Fruit fly (Drosophila melanogaster) whole organism, embryonic: Measurements from ENCODE around the gene CG5080.

Source experiments
- ATbp ChIP-seq: fragments of 200-800 bp; sonication (Bioruptor generic); optimal IDR thresholded peaks from 2 replicates; lab custom pipeline; 2017; ENCODE audit warnings: missing biosample characterization, mild to moderate bottlenecking, missing genetic modification characterization, missing genetic modification reagents
- Abd-B ChIP-seq: fragments of 200-800 bp; sonication (Bioruptor generic); optimal IDR thresholded peaks from 2 replicates; lab custom pipeline; 2018; ENCODE audit warnings: missing biosample characterization, mild to moderate bottlenecking, missing genetic modification characterization, moderate library complexity
- B-H1 ChIP-seq: fragments of 200-800 bp; sonication (Bioruptor generic); IDR thresholded peaks from 3 replicates; pipeline ENCODE4 v1.3.6; 2022; ENCODE audit warnings: missing biosample characterization, missing genetic modification characterization
- CG10267 ChIP-seq: fragments of 200-800 bp; sonication (Bioruptor generic); optimal IDR thresholded peaks from 2 replicates; lab custom pipeline; 2018; ENCODE audit warnings: missing biosample characterization, mild to moderate bottlenecking, missing genetic modification characterization, moderate library complexity
- CG11398 ChIP-seq: fragments of 200-800 bp; sonication (Bioruptor generic); optimal IDR thresholded peaks from 2 replicates; lab custom pipeline; 2016; ENCODE audit warnings: missing biosample characterization, missing genetic modification characterization
- CG14710 ChIP-seq: fragments of 200-800 bp; sonication (Bioruptor generic); optimal IDR thresholded peaks from 3 replicates; lab custom pipeline; 2019; ENCODE audit warnings: missing biosample characterization, mild to moderate bottlenecking, missing genetic modification characterization, moderate library complexity
- CG15514 ChIP-seq: fragments of 200-800 bp; sonication (Bioruptor generic); optimal IDR thresholded peaks from 3 replicates; lab custom pipeline; 2017; ENCODE audit warnings: missing biosample characterization, missing genetic modification characterization, mild to moderate bottlenecking, moderate library complexity, missing genetic modification reagents
- CG1602 ChIP-seq: fragments of 200-800 bp; sonication (Bioruptor generic); optimal IDR thresholded peaks from 3 replicates; lab custom pipeline; 2016; ENCODE audit warnings: missing biosample characterization, missing genetic modification characterization
- CG16813 ChIP-seq: fragments of 200-800 bp; sonication (Bioruptor generic); IDR thresholded peaks from 3 replicates; pipeline ENCODE4 v1.3.6; 2022; ENCODE audit warnings: missing biosample characterization, missing genetic modification characterization; ENCODE audit not compliant: partially characterized antibody
- CG1792 ChIP-seq: fragments of 200-800 bp; sonication (Bioruptor generic); optimal IDR thresholded peaks from 2 replicates; lab custom pipeline; 2016; ENCODE audit warnings: missing biosample characterization, missing genetic modification characterization
- CG18262 ChIP-seq: fragments of 200-800 bp; optimal IDR thresholded peaks from 3 replicates; lab custom pipeline; 2019; ENCODE audit warnings: missing biosample characterization, mild to moderate bottlenecking, missing genetic modification characterization, moderate library complexity
- CG2678 ChIP-seq: fragments of 200-800 bp; sonication (Bioruptor generic); optimal IDR thresholded peaks from 3 replicates; lab custom pipeline; 2019; ENCODE audit warnings: missing biosample characterization, mild to moderate bottlenecking, missing genetic modification characterization, moderate library complexity
- CG30431 ChIP-seq: fragments of 200-800 bp; sonication (Bioruptor generic); optimal IDR thresholded peaks from 2 replicates; lab custom pipeline; 2017; ENCODE audit warnings: missing biosample characterization, missing genetic modification characterization
- CG31388 ChIP-seq: fragments of 200-800 bp; sonication (Bioruptor generic); optimal IDR thresholded peaks from 2 replicates; lab custom pipeline; 2016; ENCODE audit warnings: missing biosample characterization, missing genetic modification characterization
- CG31441 ChIP-seq: fragments of 200-800 bp; sonication (Bioruptor generic); IDR thresholded peaks from 2 replicates; pipeline ENCODE4 v1.3.6; 2022; ENCODE audit warnings: missing biosample characterization, missing genetic modification characterization
- CG32532 ChIP-seq: fragments of 200-800 bp; sonication (Bioruptor generic); IDR thresholded peaks from 2 replicates; pipeline ENCODE4 v1.3.6; 2022; ENCODE audit warnings: missing biosample characterization, missing genetic modification characterization
- CG43689 ChIP-seq: fragments of 200-800 bp; sonication (Bioruptor generic); IDR thresholded peaks from 2 replicates; pipeline ENCODE4 v1.3.6; 2022; ENCODE audit warnings: missing biosample characterization, missing genetic modification characterization
- CG4617 ChIP-seq: fragments of 200-800 bp; sonication (Bioruptor generic); optimal IDR thresholded peaks from 3 replicates; lab custom pipeline; 2016; ENCODE audit warnings: missing biosample characterization, missing genetic modification characterization, borderline replicate concordance
- CG9727 ChIP-seq: fragments of 200-800 bp; sonication (Bioruptor generic); optimal IDR thresholded peaks from 3 replicates; lab custom pipeline; 2017; ENCODE audit warnings: missing biosample characterization, mild to moderate bottlenecking, missing genetic modification characterization
- CG9797 ChIP-seq: fragments of 200-800 bp; sonication (Bioruptor generic); optimal IDR thresholded peaks from 3 replicates; lab custom pipeline; 2018; ENCODE audit warnings: missing biosample characterization, mild to moderate bottlenecking, missing genetic modification characterization
- Dfd ChIP-seq, 2 experiments: fragments of >200 bp; optimal IDR thresholded peaks; 2 replicates each; lab custom pipeline; 2017; ENCODE audit warnings: missing biosample characterization in 2 of 2, missing genetic modification characterization in 2 of 2
- E2f2 ChIP-seq: fragments of 200-800 bp; sonication (Bioruptor generic); IDR thresholded peaks from 2 replicates; pipeline ENCODE4 v1.3.6; 2022; ENCODE audit warnings: missing biosample characterization, missing genetic modification characterization
- ERR ChIP-seq: fragments of 200-800 bp; sonication (Bioruptor generic); optimal IDR thresholded peaks from 2 replicates; lab custom pipeline; 2016; ENCODE audit warnings: missing biosample characterization, missing genetic modification characterization
- Ets97D ChIP-seq: fragments of 200-800 bp; sonication (Bioruptor generic); optimal IDR thresholded peaks from 3 replicates; lab custom pipeline; 2016; ENCODE audit warnings: missing biosample characterization, missing genetic modification characterization
- HmgZ ChIP-seq: fragments of 200-800 bp; sonication (Bioruptor generic); optimal IDR thresholded peaks from 2 replicates; lab custom pipeline; 2018; ENCODE audit warnings: missing biosample characterization, mild to moderate bottlenecking, missing genetic modification characterization
- MESR4 ChIP-seq: fragments of 200-800 bp; sonication (Bioruptor generic); optimal IDR thresholded peaks from 2 replicates; lab custom pipeline; 2018; ENCODE audit warnings: missing biosample characterization, mild to moderate bottlenecking, missing genetic modification characterization, moderate library complexity
- Oaz ChIP-seq: fragments of 200-800 bp; sonication (Bioruptor generic); IDR thresholded peaks from 2 replicates; pipeline ENCODE4 v1.3.6; 2022; ENCODE audit warnings: missing biosample characterization, missing genetic modification characterization
- Poxn ChIP-seq: fragments of 200-800 bp; sonication (Bioruptor generic); IDR thresholded peaks from 2 replicates; pipeline ENCODE4 v1.3.6; 2022; ENCODE audit warnings: missing biosample characterization, missing genetic modification characterization
- Side ChIP-seq: fragments of 200-800 bp; sonication (Bioruptor generic); optimal IDR thresholded peaks from 2 replicates; lab custom pipeline; 2016; ENCODE audit warnings: missing biosample characterization, missing genetic modification characterization
- Sin3A ChIP-seq: fragments of >200 bp; optimal IDR thresholded peaks from 2 replicates; lab custom pipeline; 2018
- Sox100B ChIP-seq: fragments of 200-800 bp; sonication (Bioruptor generic); optimal IDR thresholded peaks from 3 replicates; lab custom pipeline; 2018; ENCODE audit warnings: missing biosample characterization, mild to moderate bottlenecking, missing genetic modification characterization
- TFAM ChIP-seq: fragments of 200-800 bp; sonication (Bioruptor generic); optimal IDR thresholded peaks from 2 replicates; lab custom pipeline; 2017; ENCODE audit warnings: missing biosample characterization, missing genetic modification characterization, inconsistent platforms
- Vsx1 ChIP-seq: fragments of 200-800 bp; sonication (Bioruptor generic); optimal IDR thresholded peaks from 2 replicates; lab custom pipeline; 2017; ENCODE audit warnings: missing biosample characterization, mild to moderate bottlenecking, missing genetic modification characterization, missing genetic modification reagents
- bsh ChIP-seq, 2 experiments: fragments of 200-800 bp; sonication (Bioruptor generic); optimal IDR thresholded peaks; 2 replicates each; lab custom pipeline; 2017 to 2018; ENCODE audit warnings: mild to moderate bottlenecking in 2 of 2, missing biosample characterization in 2 of 2, missing genetic modification characterization in 2 of 2, moderate library complexity in 1 of 2
- ci ChIP-seq: fragments of 200-800 bp; sonication (Bioruptor generic); IDR thresholded peaks from 3 replicates; pipeline ENCODE4 v1.3.6; 2022; ENCODE audit warnings: missing biosample characterization, missing genetic modification characterization
- croc ChIP-seq: fragments of 200-800 bp; sonication (Bioruptor generic); conservative IDR thresholded peaks from 3 replicates; pipeline ENCODE4 v1.3.6; 2022; ENCODE audit warnings: missing biosample characterization, missing genetic modification characterization
- dm ChIP-seq: fragments of 200-800 bp; sonication (Bioruptor generic); optimal IDR thresholded peaks from 3 replicates; lab custom pipeline; 2016; ENCODE audit warnings: missing biosample characterization, missing genetic modification characterization
- gfzf ChIP-seq: fragments of 200-800 bp; sonication (Bioruptor generic); optimal IDR thresholded peaks from 2 replicates; lab custom pipeline; 2016; ENCODE audit warnings: missing biosample characterization, mild to moderate bottlenecking, missing genetic modification characterization, moderate library complexity
- grau ChIP-seq: fragments of 200-800 bp; optimal IDR thresholded peaks from 3 replicates; lab custom pipeline; 2019; ENCODE audit warnings: missing biosample characterization, mild to moderate bottlenecking, missing genetic modification characterization, moderate library complexity
- hb ChIP-seq: fragments of 200-800 bp; sonication (Bioruptor generic); IDR thresholded peaks from 3 replicates; pipeline ENCODE4 v1.3.6; 2022; ENCODE audit warnings: missing biosample characterization, missing genetic modification characterization; ENCODE audit not compliant: partially characterized antibody
- hth ChIP-seq: fragments of >200 bp; optimal IDR thresholded peaks from 2 replicates; lab custom pipeline; 2017; ENCODE audit warnings: inconsistent platforms
- inv ChIP-seq: fragments of 200-800 bp; sonication (Bioruptor generic); IDR thresholded peaks from 2 replicates; pipeline ENCODE4 v1.3.6; 2022; ENCODE audit warnings: missing biosample characterization, missing genetic modification characterization; ENCODE audit not compliant: partially characterized antibody
- jumu ChIP-seq: fragments of 200-800 bp; sonication (Bioruptor generic); optimal IDR thresholded peaks from 3 replicates; lab custom pipeline; 2016; ENCODE audit warnings: missing biosample characterization, missing genetic modification characterization
- knrl ChIP-seq: fragments of 200-800 bp; sonication (Bioruptor generic); IDR thresholded peaks from 3 replicates; pipeline ENCODE4 v1.3.6; 2022; ENCODE audit warnings: missing biosample characterization, missing genetic modification characterization; ENCODE audit not compliant: partially characterized antibody
- luna ChIP-seq: fragments of 200-800 bp; sonication (Bioruptor generic); optimal IDR thresholded peaks from 2 replicates; lab custom pipeline; 2016; ENCODE audit warnings: missing biosample characterization, missing genetic modification characterization
- onecut ChIP-seq: fragments of 200-800 bp; sonication (Bioruptor generic); IDR thresholded peaks from 2 replicates; pipeline ENCODE4 v1.3.6; 2022; ENCODE audit warnings: missing biosample characterization, missing genetic modification characterization
- pita ChIP-seq: fragments of 200-800 bp; sonication (Bioruptor generic); optimal IDR thresholded peaks from 2 replicates; lab custom pipeline; 2017; ENCODE audit warnings: missing biosample characterization, mild to moderate bottlenecking, missing genetic modification characterization
- so ChIP-seq: fragments of 200-800 bp; sonication (Bioruptor generic); IDR thresholded peaks from 3 replicates; pipeline ENCODE4 v1.3.6; 2022; ENCODE audit warnings: missing biosample characterization, missing genetic modification characterization
- tna ChIP-seq: fragments of 200-800 bp; sonication (Bioruptor generic); IDR thresholded peaks from 2 replicates; pipeline ENCODE4 v1.3.6; 2022; ENCODE audit warnings: missing biosample characterization, missing genetic modification characterization; ENCODE audit not compliant: partially characterized antibody
- wdn ChIP-seq: fragments of 200-800 bp; sonication (Bioruptor generic); IDR thresholded peaks from 2 replicates; pipeline ENCODE4 v1.3.6; 2022; ENCODE audit warnings: missing biosample characterization, missing genetic modification characterization
- yki ChIP-seq: fragments of >200 bp; optimal IDR thresholded peaks from 3 replicates; lab custom pipeline; 2018
- zen2 ChIP-seq: fragments of 200-800 bp; sonication (Bioruptor generic); IDR thresholded peaks from 3 replicates; pipeline ENCODE4 v1.3.6; 2022; ENCODE audit warnings: missing biosample characterization, missing genetic modification characterization; ENCODE audit not compliant: partially characterized antibody

Gene CG5080

dm6 chr2L:1183799-1184198, 20.1 kb upstream of the CG5080 start, which contains the start of the genes CG5126 and Tgt (continued):
- TF ChIP-seq bsh (GFP tag; optimal IDR thresholded peaks at IDR 0.05; lab: Kevin White, UChicago) (no peak), tna (GFP tag; lab: Robert Waterston, UW) (peak; percentile 20; the same call in 1 of the 2 replicates), gfzf (GFP tag; lab: Kevin White, UChicago) (peak; percentile 80), jumu (GFP tag; lab: Kevin White, UChicago) (no peak), Abd-B (GFP tag; lab: Kevin White, UChicago) (no peak), CG9797 (GFP tag; lab: Kevin White, UChicago) (peak; percentile 63), luna (GFP tag; lab: Kevin White, UChicago) (no peak), croc (GFP tag; lab: Robert Waterston, UW) (no peak), knrl (GFP tag; lab: Robert Waterston, UW) (peak; percentile 43; the same call in 2 of the 3 replicates), Sin3A (lab: Kevin White, UChicago) (peak; percentile 5), CG2678 (tag; lab: Kevin White, UChicago) (no peak), CG10267 (no peak), Side (GFP tag; lab: Kevin White, UChicago) (no peak), CG1792 (GFP tag; lab: Kevin White, UChicago) (no peak), Oaz (GFP tag; lab: Robert Waterston, UW) (0 out of 2 replicates have a peak, but pooled peaks have one; percentile 18), so (GFP tag; lab: Robert Waterston, UW) (no peak), E2f2 (GFP tag; lab: Robert Waterston, UW) (peak; percentile 70), hb (GFP tag; lab: Robert Waterston, UW) (peak; percentile 69; the same call in 1 of the 3 replicates), yki (lab: Kevin White, UChicago) (no peak), Dfd (GFP tag; optimal IDR thresholded peaks at IDR 0.05; lab: Kevin White, UChicago) (no peak), CG30431 (GFP tag; lab: Kevin White, UChicago) (no peak), Poxn (no peak), CG14710 (peak; percentile 8), HmgZ (peak; percentile 26), inv (GFP tag; lab: Robert Waterston, UW) (peak; percentile 45), dm (GFP tag; lab: Kevin White, UChicago) (peak; percentile 51), CG18262 (tag; lab: Kevin White, UChicago) (no peak), pita (GFP tag; lab: Kevin White, UChicago) (no peak), hth (lab: Kevin White, UChicago) (no peak), ci (GFP tag; lab: Robert Waterston, UW) (no peak), Vsx1 (GFP tag; lab: Kevin White, UChicago) (no peak), CG1602 (GFP tag; lab: Kevin White, UChicago) (no peak), TFAM (GFP tag; lab: Kevin White, UChicago) (no peak), CG9727 (GFP tag; lab: Kevin White, UChicago) (no peak), CG15514 (GFP tag; lab: Kevin White, UChicago) (peak; percentile 79), zen2 (GFP tag; lab: Robert Waterston, UW) (0 out of 3 replicates have a peak, but pooled peaks have one; percentile 20), ATbp (GFP tag; lab: Kevin White, UChicago) (no peak), CG43689 (GFP tag; lab: Robert Waterston, UW) (no peak), Ets97D (GFP tag; lab: Kevin White, UChicago) (no peak), CG31441 (GFP tag; lab: Robert Waterston, UW) (no peak), MESR4 (GFP tag; lab: Kevin White, UChicago) (peak; percentile 55), ERR (GFP tag; lab: Kevin White, UChicago) (peak; percentile 9), grau (tag; lab: Kevin White, UChicago) (no peak), CG31388 (no peak), CG4617 (GFP tag; lab: Kevin White, UChicago) (no peak), CG16813 (peak; percentile 33; the same call in 2 of the 3 replicates), Sox100B (GFP tag; lab: Kevin White, UChicago) (no peak), wdn (GFP tag; lab: Robert Waterston, UW) (no peak), CG32532 (no peak), onecut (GFP tag; lab: Robert Waterston, UW) (no peak), CG11398 (no peak), B-H1 (no peak)
